Worm (Caenorhabditis elegans) whole organism, late embryonic: ENCODE results near the gene C55B6.7.

ENCODE experiments used
- F13H6.1 ChIP-seq: sonication (generic microtip); optimal IDR thresholded peaks from 2 replicates; lab custom pipeline; 2016; ENCODE audit warnings: missing genetic modification characterization, missing compliant biosample characterization
- Y22D7AL.16 ChIP-seq: sonication (generic microtip); optimal IDR thresholded peaks from 2 replicates; lab custom pipeline; 2016; ENCODE audit warnings: missing genetic modification characterization, missing compliant biosample characterization
- ahr-1 ChIP-seq: sonication (generic microtip); optimal IDR thresholded peaks from 2 replicates; lab custom pipeline; 2016; ENCODE audit warnings: missing genetic modification characterization, missing compliant biosample characterization
- ceh-14 ChIP-seq: sonication (generic microtip); optimal IDR thresholded peaks from 2 replicates; lab custom pipeline; 2016; ENCODE audit warnings: missing genotype, missing genetic modification characterization, missing compliant biosample characterization
- ceh-18 ChIP-seq: sonication (generic microtip); optimal IDR thresholded peaks from 2 replicates; lab custom pipeline; 2016; ENCODE audit warnings: missing genetic modification characterization, missing compliant biosample characterization
- ceh-19 ChIP-seq: fragments of 200-800 bp; sonication (Bioruptor generic); optimal IDR thresholded peaks from 2 replicates; lab custom pipeline; 2018; ENCODE audit warnings: mild to moderate bottlenecking, missing genetic modification characterization, missing compliant biosample characterization
- che-1 ChIP-seq: sonication (generic microtip); optimal IDR thresholded peaks from 2 replicates; lab custom pipeline; 2016; ENCODE audit warnings: mild to moderate bottlenecking, missing genetic modification characterization, missing compliant biosample characterization
- elt-2 ChIP-seq: sonication (generic microtip); optimal IDR thresholded peaks from 2 replicates; lab custom pipeline; 2016; ENCODE audit warnings: missing genetic modification reagents, missing genetic modification characterization, missing compliant biosample characterization
- hlh-15 ChIP-seq: sonication (generic microtip); optimal IDR thresholded peaks from 2 replicates; lab custom pipeline; 2016; ENCODE audit warnings: missing genetic modification characterization, missing compliant biosample characterization
- hlh-8 ChIP-seq: sonication (generic microtip); optimal IDR thresholded peaks from 2 replicates; lab custom pipeline; 2016; ENCODE audit warnings: missing genotype, missing genetic modification characterization, missing compliant biosample characterization
- madf-2 ChIP-seq: sonication (generic microtip); optimal IDR thresholded peaks from 2 replicates; lab custom pipeline; 2017; ENCODE audit warnings: missing genetic modification characterization, missing compliant biosample characterization
- nhr-11 ChIP-seq: fragments of 150-350 bp; optimal IDR thresholded peaks from 2 replicates; lab custom pipeline; 2014; ENCODE audit warnings: missing biosample characterization, missing genetic modification characterization
- nhr-232 ChIP-seq: sonication (generic microtip); optimal IDR thresholded peaks from 2 replicates; lab custom pipeline; 2016; ENCODE audit warnings: missing genetic modification characterization, missing compliant biosample characterization
- odd-2 ChIP-seq: sonication (generic microtip); optimal IDR thresholded peaks from 2 replicates; lab custom pipeline; 2017; ENCODE audit warnings: antibody characterized with exemption, mild to moderate bottlenecking, missing genetic modification characterization, missing compliant biosample characterization
- pag-3 ChIP-seq: sonication (generic microtip); optimal IDR thresholded peaks from 2 replicates; lab custom pipeline; 2016; ENCODE audit warnings: missing compliant biosample characterization, missing genetic modification characterization, borderline replicate concordance
- pax-1 ChIP-seq: fragments of 150-350 bp; optimal IDR thresholded peaks from 2 replicates; lab custom pipeline; 2014; ENCODE audit warnings: missing biosample characterization, missing genetic modification characterization
- syd-9 ChIP-seq: sonication (generic microtip); optimal IDR thresholded peaks from 2 replicates; lab custom pipeline; 2016; ENCODE audit warnings: mild to moderate bottlenecking, missing genetic modification characterization, moderate library complexity, missing compliant biosample characterization
- tbx-2 ChIP-seq: sonication (generic microtip); optimal IDR thresholded peaks from 2 replicates; lab custom pipeline; 2016; ENCODE audit warnings: missing genetic modification characterization, missing compliant biosample characterization
- unc-3 ChIP-seq, 2 experiments: fragments of 200-800 bp in 1 of 2; sonication (Bioruptor generic) in 1 of 2; sonication (generic microtip) in 1 of 2; conservative IDR thresholded peaks in 1 of 2; optimal IDR thresholded peaks in 1 of 2; 2 replicates each; pipeline versions ENCODE4 v1.3.6 to Lab custom; 2016 to 2022; ENCODE audit warnings: missing compliant biosample characterization in 2 of 2, missing genetic modification characterization in 2 of 2, missing genetic modification reagents in 1 of 2
- unc-42 ChIP-seq: sonication (generic microtip); optimal IDR thresholded peaks from 2 replicates; lab custom pipeline; 2016; ENCODE audit warnings: missing genotype, missing genetic modification characterization, missing compliant biosample characterization
- zip-5 ChIP-seq: sonication (generic microtip); optimal IDR thresholded peaks from 2 replicates; lab custom pipeline; 2016; ENCODE audit warnings: missing genetic modification characterization, missing compliant biosample characterization

C55B6.7 gene

DNA sequence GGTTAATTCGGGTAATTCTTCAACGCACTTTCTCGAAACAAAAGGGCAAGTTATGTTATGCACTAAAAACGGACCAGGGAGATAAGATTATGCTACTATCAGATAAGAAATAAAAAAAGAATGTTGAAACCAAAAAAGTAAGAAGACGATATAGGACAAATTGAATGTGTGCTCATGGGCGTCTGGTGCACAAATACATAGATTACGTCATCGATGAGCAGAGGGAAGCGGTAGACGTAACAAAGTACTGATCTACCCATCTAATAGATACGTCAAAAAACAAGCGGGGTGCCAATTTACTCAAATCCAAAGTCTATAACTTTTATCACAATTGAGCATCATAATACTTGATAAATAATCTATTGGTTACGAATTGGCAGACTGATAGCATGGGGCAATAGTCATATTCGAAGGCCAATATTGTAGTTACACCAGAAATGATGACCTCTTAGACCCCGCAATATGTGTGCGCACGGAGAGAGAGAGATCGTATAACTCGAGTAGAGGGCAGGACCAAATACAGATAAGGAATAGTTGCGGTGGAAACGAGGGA, 39.7 kb downstream of the C55B6.7 start:
- TF ChIP-seq F13H6.1 (tag; lab: Kevin White, UChicago) (no peak), ceh-19 (GFP tag; lab: Kevin White, UChicago) (no peak), tbx-2 (tag; lab: Kevin White, UChicago) (peak; percentile 2), ceh-14 (tag; lab: Kevin White, UChicago) (no peak), odd-2 (tag; lab: Kevin White, UChicago) (no peak), pax-1 (no peak), elt-2 (tag; lab: Kevin White, UChicago) (peak; percentile 90), unc-42 (tag; lab: Kevin White, UChicago) (no peak), Y22D7AL.16 (no peak), madf-2 (no peak), pag-3 (no peak)

DNA sequence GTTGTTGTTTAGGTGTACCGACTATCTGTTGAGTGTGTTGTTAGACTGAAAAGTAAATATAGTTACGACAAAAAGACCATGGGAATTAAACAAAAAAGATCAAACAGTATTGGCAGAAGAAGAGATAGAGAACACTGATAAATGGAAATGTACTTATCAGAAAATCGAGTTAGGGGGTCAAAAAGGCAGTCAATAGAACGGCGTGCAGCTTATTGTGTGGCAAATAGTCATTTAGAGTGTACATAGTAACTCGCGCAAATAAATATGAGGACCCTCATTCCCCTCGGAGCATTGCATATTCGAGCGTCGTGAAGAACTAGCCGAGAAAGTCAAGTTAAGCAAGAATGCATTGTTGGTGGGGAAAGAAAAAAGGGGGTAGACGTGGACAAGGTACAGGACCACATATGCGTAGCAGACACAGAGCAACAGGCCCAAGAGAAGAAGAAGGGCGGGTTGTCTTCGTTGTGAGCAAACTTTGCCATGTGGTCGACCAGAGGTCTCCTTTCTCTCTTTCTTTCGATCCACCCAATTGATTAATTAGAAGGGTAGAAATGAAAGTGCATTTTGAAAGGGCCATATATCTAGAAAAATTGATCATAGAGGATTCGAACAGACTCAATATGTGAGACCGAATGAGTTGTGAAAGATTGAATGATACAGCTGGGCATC, 40.5 kb downstream of the C55B6.7 start, which contains the start of gene lam-2:
Gene lam-2 (minus strand): TSS at position 51 of the 669 bp plus-strand sequence.
- TF ChIP-seq pax-1 (peak; percentile 37), hlh-8 (tag; lab: Kevin White, UChicago) (peak; percentile 83), hlh-15 (tag; lab: Kevin White, UChicago) (no peak), elt-2 (tag; lab: Kevin White, UChicago) (peak; percentile 23), ahr-1 (tag; lab: Kevin White, UChicago) (no peak), nhr-232 (no peak), ceh-18 (tag; lab: Kevin White, UChicago) (no peak), nhr-11 (no peak)

DNA sequence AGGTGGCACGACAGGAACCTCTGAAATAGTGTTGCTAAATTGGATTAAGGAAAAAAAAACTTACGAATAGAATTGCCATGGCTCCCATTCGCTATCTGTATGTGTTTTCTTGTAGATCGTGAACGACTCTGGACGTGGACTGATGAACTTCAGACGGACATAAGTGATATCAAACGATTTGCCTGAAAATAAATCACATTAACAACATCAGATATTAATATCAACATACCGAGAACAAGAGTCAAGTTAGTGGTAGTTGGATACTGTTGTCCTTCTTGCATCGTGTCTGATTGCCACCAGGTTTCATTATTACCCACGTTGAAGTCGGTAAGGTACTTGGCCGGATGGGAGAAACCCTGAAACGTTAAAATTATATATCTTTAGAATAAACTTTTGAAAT, 42.1 kb downstream of the C55B6.7 start:
- TF ChIP-seq unc-3 (GFP tag; conservative IDR thresholded peaks at IDR 0.05; lab: Robert Waterston, UW) (no peak), unc-3 (tag; optimal IDR thresholded peaks at IDR 0.05; lab: Kevin White, UChicago) (no peak), che-1 (no peak), syd-9 (tag; lab: Kevin White, UChicago) (no peak), zip-5 (no peak)

DNA sequence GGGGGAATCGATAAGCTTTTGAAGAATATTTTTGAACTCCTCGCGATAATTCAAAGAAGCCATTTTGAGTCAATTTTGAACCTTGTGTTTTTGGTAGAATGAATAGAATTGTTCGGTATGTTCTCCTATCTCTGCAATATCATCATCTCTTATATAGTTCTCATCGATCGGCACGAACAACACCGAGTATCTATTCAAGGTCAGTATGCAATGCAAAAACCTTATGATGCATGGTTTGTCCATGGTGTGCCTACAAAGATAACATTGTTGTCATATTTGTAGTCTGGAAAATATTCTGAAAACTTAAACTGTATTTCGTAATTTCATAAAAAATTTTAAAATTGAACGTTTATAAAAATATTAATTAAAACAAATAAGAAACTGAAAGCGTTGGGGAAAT, 48.3 kb downstream of the C55B6.7 start, which contains the start of gene alh-10:
Gene alh-10 (minus strand): TSS at position 127 of the 400 bp plus-strand sequence.
- TF ChIP-seq elt-2 (tag; lab: Kevin White, UChicago) = peak; percentile 27
- TF ChIP-seq F13H6.1 (tag; lab: Kevin White, UChicago) = no peak
